Worm (Caenorhabditis elegans) whole organism, L4 larva: ENCODE data around the gene C26E1.2.

Source experiments
- D1046.2 ChIP-seq: fragments of 200-800 bp; sonication (Bioruptor generic); IDR thresholded peaks from 2 replicates; pipeline ENCODE4 v1.3.6; 2022; ENCODE audit warnings: missing genetic modification characterization, missing compliant biosample characterization
- F37D6.2 ChIP-seq: sonication (generic microtip); optimal IDR thresholded peaks from 2 replicates; lab custom pipeline; 2016; ENCODE audit warnings: mild to moderate bottlenecking, missing genetic modification characterization, missing compliant biosample characterization
- F49E8.2 ChIP-seq: sonication (generic microtip); optimal IDR thresholded peaks from 2 replicates; lab custom pipeline; 2016; ENCODE audit warnings: missing compliant biosample characterization, mild to moderate bottlenecking, missing genetic modification characterization, borderline replicate concordance
- T20F7.1 ChIP-seq: fragments of 200-800 bp; sonication (Bioruptor generic); optimal IDR thresholded peaks from 2 replicates; lab custom pipeline; 2018; ENCODE audit warnings: mild to moderate bottlenecking, missing genetic modification characterization, missing compliant biosample characterization
- T26A8.4 ChIP-seq: fragments of 200-800 bp; sonication (Bioruptor generic); IDR thresholded peaks from 2 replicates; pipeline ENCODE4 v1.3.6; 2022; ENCODE audit warnings: missing genetic modification characterization, missing compliant biosample characterization
- Y5F2A.4 ChIP-seq: fragments of 200-800 bp; sonication (Bioruptor generic); optimal IDR thresholded peaks from 2 replicates; lab custom pipeline; 2018; ENCODE audit warnings: mild to moderate bottlenecking, missing genetic modification characterization, missing compliant biosample characterization
- Y75B8A.6 ChIP-seq: fragments of 200-800 bp; sonication (Bioruptor generic); IDR thresholded peaks from 2 replicates; pipeline ENCODE4 v1.3.6; 2022; ENCODE audit warnings: missing genetic modification reagents, missing genetic modification characterization, missing compliant biosample characterization
- ZK337.2 ChIP-seq: fragments of 200-800 bp; sonication (Bioruptor generic); IDR thresholded peaks from 2 replicates; pipeline ENCODE4 v1.3.6; 2022; ENCODE audit warnings: missing genetic modification reagents, missing genetic modification characterization, missing compliant biosample characterization
- ZK546.5 ChIP-seq, 2 experiments: sonication (generic microtip); optimal IDR thresholded peaks; 2 replicates each; lab custom pipeline; 2017; ENCODE audit warnings: missing biosample characterization in 2 of 2, missing genetic modification characterization in 2 of 2
- aly-2 ChIP-seq: sonication (generic microtip); optimal IDR thresholded peaks from 2 replicates; lab custom pipeline; 2018; ENCODE audit warnings: missing biosample characterization, missing genetic modification characterization
- ama-1 ChIP-seq: fragments of 150-350 bp; optimal IDR thresholded peaks from 2 replicates; lab custom pipeline; 2014; ENCODE audit warnings: inconsistent platforms, mixed read lengths
- attf-4 ChIP-seq: sonication (generic microtip); optimal IDR thresholded peaks from 3 replicates; lab custom pipeline; 2017; ENCODE audit warnings: missing biosample characterization, missing genetic modification characterization
- ceh-20 ChIP-seq: fragments of 200-800 bp; sonication (Bioruptor generic); IDR thresholded peaks from 2 replicates; pipeline ENCODE4 v1.3.6; 2022; ENCODE audit warnings: missing genetic modification reagents, missing genetic modification characterization, missing compliant biosample characterization
- ceh-28 ChIP-seq: fragments of 150-350 bp; optimal IDR thresholded peaks from 2 replicates; lab custom pipeline; 2014; ENCODE audit warnings: missing biosample characterization, missing genetic modification reagents, missing genetic modification characterization
- ceh-32 ChIP-seq: sonication (generic microtip); optimal IDR thresholded peaks from 2 replicates; lab custom pipeline; 2016; ENCODE audit warnings: mild to moderate bottlenecking, missing genetic modification characterization, missing compliant biosample characterization; ENCODE audit not compliant: poor library complexity
- ceh-62 ChIP-seq: sonication (generic microtip); optimal IDR thresholded peaks from 2 replicates; lab custom pipeline; 2017; ENCODE audit warnings: missing biosample characterization, missing genetic modification characterization
- ceh-82 ChIP-seq: sonication (generic microtip); optimal IDR thresholded peaks from 2 replicates; lab custom pipeline; 2017; ENCODE audit warnings: missing biosample characterization, missing genetic modification characterization
- ces-1 ChIP-seq: fragments of 150-350 bp; sonication (generic microtip); optimal IDR thresholded peaks from 4 replicates; lab custom pipeline; 2014; ENCODE audit warnings: missing biosample characterization, missing genetic modification reagents, missing genetic modification characterization
- ctbp-1 ChIP-seq: fragments of 200-800 bp; sonication (Bioruptor generic); IDR thresholded peaks from 2 replicates; pipeline ENCODE4 v1.3.6; 2022; ENCODE audit warnings: missing genetic modification reagents, missing genetic modification characterization, missing compliant biosample characterization
- dmd-6 ChIP-seq: fragments of 200-800 bp; sonication (Bioruptor generic); IDR thresholded peaks from 2 replicates; pipeline ENCODE4 v1.3.6; 2022; ENCODE audit warnings: missing genetic modification reagents, missing genetic modification characterization, missing compliant biosample characterization
- dmd-8 ChIP-seq: fragments of 200-800 bp; sonication (Bioruptor generic); IDR thresholded peaks from 2 replicates; pipeline ENCODE4 v1.3.6; 2022; ENCODE audit warnings: missing genetic modification characterization, missing compliant biosample characterization
- dmd-9 ChIP-seq: fragments of 200-800 bp; sonication (Bioruptor generic); IDR thresholded peaks from 2 replicates; pipeline ENCODE4 v1.3.6; 2022; ENCODE audit warnings: missing genetic modification reagents, missing genetic modification characterization, missing compliant biosample characterization
- duxl-1 ChIP-seq: sonication (generic microtip); optimal IDR thresholded peaks from 2 replicates; lab custom pipeline; 2016; ENCODE audit warnings: mild to moderate bottlenecking, missing genetic modification characterization, moderate library complexity, missing compliant biosample characterization; ENCODE audit not compliant: poor library complexity
- hlh-11 ChIP-seq: fragments of 200-800 bp; sonication (Bioruptor generic); optimal IDR thresholded peaks from 2 replicates; lab custom pipeline; 2018; ENCODE audit warnings: mild to moderate bottlenecking, missing genetic modification characterization, missing compliant biosample characterization
- lin-13 ChIP-seq: fragments of 150-350 bp; optimal IDR thresholded peaks from 2 replicates; lab custom pipeline; 2014; ENCODE audit warnings: missing biosample characterization, missing genetic modification reagents, missing genetic modification characterization
- lin-15B ChIP-seq: fragments of 150-350 bp; sonication (generic microtip); optimal IDR thresholded peaks from 3 replicates; lab custom pipeline; 2014; ENCODE audit warnings: missing biosample characterization, missing genetic modification characterization
- lin-29 ChIP-seq: fragments of 200-800 bp; sonication (Bioruptor generic); IDR thresholded peaks from 2 replicates; pipeline ENCODE4 v1.3.6; 2022; ENCODE audit warnings: missing genetic modification reagents, missing genetic modification characterization, missing compliant biosample characterization
- lin-39 ChIP-seq: fragments of 150-350 bp; optimal IDR thresholded peaks from 2 replicates; lab custom pipeline; 2014; ENCODE audit warnings: missing biosample characterization, missing genetic modification reagents, missing genetic modification characterization
- madf-5 ChIP-seq, 2 experiments: fragments of 200-800 bp; sonication (Bioruptor generic); IDR thresholded peaks; 2 replicates each; pipeline ENCODE4 v1.3.6; 2022; ENCODE audit warnings: missing compliant biosample characterization in 2 of 2, missing genetic modification characterization in 2 of 2
- madf-9 ChIP-seq: fragments of 200-800 bp; sonication (Bioruptor generic); conservative IDR thresholded peaks from 2 replicates; pipeline ENCODE4 v1.3.6; 2022; ENCODE audit warnings: missing genetic modification reagents, missing genetic modification characterization, missing compliant biosample characterization
- mdl-1 ChIP-seq, 2 experiments: fragments of 150-350 bp in 1 of 2; sonication (generic microtip) in 1 of 2; optimal IDR thresholded peaks; 2 replicates each; lab custom pipeline; 2014 to 2017; ENCODE audit warnings: missing biosample characterization in 2 of 2, missing genetic modification characterization in 2 of 2
- mxl-2 ChIP-seq: fragments of 200-800 bp; sonication (Bioruptor generic); conservative IDR thresholded peaks from 2 replicates; pipeline ENCODE4 v1.3.6; 2022; ENCODE audit warnings: missing genetic modification reagents, missing genetic modification characterization, missing compliant biosample characterization
- nhr-10 ChIP-seq: fragments of 150-350 bp; optimal IDR thresholded peaks from 2 replicates; lab custom pipeline; 2014; ENCODE audit warnings: missing biosample characterization, missing genetic modification characterization
- nhr-111 ChIP-seq: fragments of 200-800 bp; sonication (Bioruptor generic); optimal IDR thresholded peaks from 2 replicates; lab custom pipeline; 2018; ENCODE audit warnings: mild to moderate bottlenecking, missing genetic modification characterization, missing compliant biosample characterization
- nhr-25 ChIP-seq: sonication (generic microtip); optimal IDR thresholded peaks from 2 replicates; lab custom pipeline; 2017; ENCODE audit warnings: missing genetic modification characterization, mild to moderate bottlenecking, missing compliant biosample characterization, antibody characterized with exemption, moderate library complexity, borderline replicate concordance; ENCODE audit not compliant: insufficient read depth
- nhr-42 ChIP-seq: fragments of 200-800 bp; sonication (Bioruptor generic); IDR thresholded peaks from 2 replicates; pipeline ENCODE4 v1.3.6; 2022; ENCODE audit warnings: missing genetic modification characterization, missing compliant biosample characterization
- nhr-77 ChIP-seq: fragments of 150-350 bp; optimal IDR thresholded peaks from 2 replicates; lab custom pipeline; 2014; ENCODE audit warnings: missing biosample characterization, missing genetic modification characterization
- pha-4 ChIP-seq, 2 experiments: fragments of 150-350 bp in 1 of 2; fragments of 200-800 bp in 1 of 2; sonication (Bioruptor generic) in 1 of 2; IDR thresholded peaks in 1 of 2; optimal IDR thresholded peaks in 1 of 2; 2 replicates each; pipeline versions ENCODE4 v1.3.6 to Lab custom; 2014 to 2022; ENCODE audit warnings: missing genetic modification characterization in 2 of 2, missing genetic modification reagents in 2 of 2, missing biosample characterization in 1 of 2, missing compliant biosample characterization in 1 of 2
- pqm-1 ChIP-seq: sonication (generic microtip); optimal IDR thresholded peaks from 2 replicates; lab custom pipeline; 2017; ENCODE audit warnings: missing biosample characterization, missing genetic modification characterization
- rbr-2 ChIP-seq: sonication (generic microtip); optimal IDR thresholded peaks from 2 replicates; lab custom pipeline; 2016; ENCODE audit warnings: missing genotype, missing genetic modification characterization, missing compliant biosample characterization
- saeg-2 ChIP-seq: fragments of 200-800 bp; sonication (Bioruptor generic); IDR thresholded peaks from 2 replicates; pipeline ENCODE4 v1.3.6; 2022; ENCODE audit warnings: missing genetic modification reagents, missing genetic modification characterization, missing compliant biosample characterization
- sdz-12 ChIP-seq: fragments of 200-800 bp; sonication (Bioruptor generic); optimal IDR thresholded peaks from 2 replicates; lab custom pipeline; 2018; ENCODE audit warnings: mild to moderate bottlenecking, missing genetic modification characterization, missing compliant biosample characterization
- set-16 ChIP-seq: fragments of 200-800 bp; sonication (Bioruptor generic); IDR thresholded peaks from 2 replicates; pipeline ENCODE4 v1.3.6; 2022; ENCODE audit warnings: missing genetic modification reagents, missing genetic modification characterization, missing compliant biosample characterization
- snpc-4 ChIP-seq: fragments of 150-350 bp; optimal IDR thresholded peaks from 2 replicates; lab custom pipeline; 2014; ENCODE audit warnings: missing biosample characterization, missing genetic modification characterization
- spr-3 ChIP-seq: fragments of 200-800 bp; sonication (Bioruptor generic); optimal IDR thresholded peaks from 2 replicates; lab custom pipeline; 2018; ENCODE audit warnings: mild to moderate bottlenecking, missing genetic modification characterization, missing compliant biosample characterization
- tag-97 ChIP-seq: fragments of 200-800 bp; sonication (Bioruptor generic); IDR thresholded peaks from 2 replicates; pipeline ENCODE4 v1.3.6; 2022; ENCODE audit warnings: missing genetic modification characterization, missing compliant biosample characterization
- unc-130 ChIP-seq: sonication (generic microtip); optimal IDR thresholded peaks from 2 replicates; lab custom pipeline; 2016; ENCODE audit warnings: missing genetic modification reagents, missing genetic modification characterization, missing compliant biosample characterization
- unc-39 ChIP-seq: sonication (generic microtip); optimal IDR thresholded peaks from 2 replicates; lab custom pipeline; 2017; ENCODE audit warnings: missing biosample characterization, missing genetic modification characterization
- unc-62 ChIP-seq, 3 experiments: fragments of 150-350 bp in 1 of 3; sonication (generic microtip); optimal IDR thresholded peaks in 2 of 3; peaks in 1 of 3; 1 replicate in 1 of 3; 2 replicates in 2 of 3; lab custom pipeline; 2014 to 2017; ENCODE audit warnings: missing biosample characterization in 3 of 3, missing genetic modification characterization in 3 of 3, missing genetic modification reagents in 3 of 3, missing genotype in 1 of 3
- zag-1 ChIP-seq: fragments of 150-350 bp; optimal IDR thresholded peaks from 2 replicates; lab custom pipeline; 2014; ENCODE audit warnings: missing biosample characterization, missing genetic modification characterization
- zip-2 ChIP-seq: fragments of 150-350 bp; optimal IDR thresholded peaks from 2 replicates; lab custom pipeline; 2014; ENCODE audit warnings: missing biosample characterization, missing genetic modification characterization

C26E1.2 gene

ce11 chrV:13268032-13268431, 36.9 kb upstream of the C26E1.2 start (continued):
- TF ChIP-seq nhr-111 (no peak), snpc-4 (no peak), lin-29 (GFP tag; lab: Robert Waterston, UW) (no peak), lin-13 (GFP tag; lab: Kevin White, UChicago) (no peak), pqm-1 (tag; lab: Kevin White, UChicago) (peak; percentile 96), nhr-77 (tag; lab: Kevin White, UChicago) (peak; percentile 27), pha-4 (GFP tag; IDR thresholded peaks at IDR 0.05; lab: Robert Waterston, UW) (0 out of 2 replicates have a peak, but pooled peaks have one; percentile 36), pha-4 (tag; optimal IDR thresholded peaks at IDR 0.05; lab: Kevin White, UChicago) (no peak), mdl-1 (tag; optimal IDR thresholded peaks at IDR 0.05; lab: Kevin White, UChicago) (no peak), rbr-2 (tag; lab: Kevin White, UChicago) (no peak), aly-2 (tag; lab: Kevin White, UChicago) (no peak), hlh-11 (tag; lab: Kevin White, UChicago) (peak; percentile 45), D1046.2 (GFP tag; lab: Robert Waterston, UW) (no peak), F49E8.2 (tag; lab: Kevin White, UChicago) (no peak), unc-130 (GFP tag; lab: Kevin White, UChicago) (no peak), attf-4 (no peak), ceh-28 (tag; lab: Kevin White, UChicago) (no peak), madf-9 (GFP tag; lab: Robert Waterston, UW) (no peak), nhr-10 (no peak), ces-1 (GFP tag; lab: Kevin White, UChicago) (no peak), ZK337.2 (GFP tag; lab: Robert Waterston, UW) (no peak), ceh-62 (no peak), unc-62 (GFP tag; optimal IDR thresholded peaks at IDR 0.05 in 1 of 2; lab: Kevin White, UChicago) (no peak), unc-62 (tag; optimal IDR thresholded peaks at IDR 0.05; lab: Kevin White, UChicago) (no peak), T20F7.1 (GFP tag; lab: Kevin White, UChicago) (no peak), nhr-42 (no peak), dmd-9 (GFP tag; lab: Robert Waterston, UW) (no peak), saeg-2 (GFP tag; lab: Robert Waterston, UW) (no peak), ctbp-1 (no peak), Y75B8A.6 (GFP tag; lab: Robert Waterston, UW) (no peak), ceh-82 (no peak), Y5F2A.4 (no peak), dmd-8 (GFP tag; lab: Robert Waterston, UW) (no peak), zag-1 (tag; lab: Kevin White, UChicago) (no peak), ZK546.5 (tag; optimal IDR thresholded peaks at IDR 0.05; lab: Kevin White, UChicago) (no peak), mxl-2 (no peak), madf-5 (GFP tag; IDR thresholded peaks at IDR 0.05; lab: Robert Waterston, UW) (no peak), nhr-25 (tag; lab: Kevin White, UChicago) (no peak), tag-97 (GFP tag; lab: Robert Waterston, UW) (no peak), duxl-1 (no peak), F37D6.2 (no peak), ceh-20 (no peak), ama-1 (lab: Kevin White, UChicago) (no peak), unc-39 (tag; lab: Kevin White, UChicago) (no peak), dmd-6 (peak; percentile 74), set-16 (no peak), lin-39 (no peak), sdz-12 (GFP tag; lab: Kevin White, UChicago) (no peak), ceh-32 (tag; lab: Kevin White, UChicago) (no peak), lin-15B (tag; lab: Kevin White, UChicago) (no peak), T26A8.4 (no peak), zip-2 (tag; lab: Kevin White, UChicago) (no peak), spr-3 (GFP tag; lab: Kevin White, UChicago) (no peak)
